Worm (Caenorhabditis elegans) whole organism, late embryonic: ENCODE results near the gene F35H10.6.

ENCODE experiments used
- T23F11.4 ChIP-seq: fragments of 200-800 bp; sonication (Bioruptor generic); optimal IDR thresholded peaks from 2 replicates; lab custom pipeline; 2018; ENCODE audit warnings: mild to moderate bottlenecking, missing genetic modification characterization, missing compliant biosample characterization
- Y22D7AL.16 ChIP-seq: sonication (generic microtip); optimal IDR thresholded peaks from 2 replicates; lab custom pipeline; 2016; ENCODE audit warnings: missing genetic modification characterization, missing compliant biosample characterization
- ceh-14 ChIP-seq: sonication (generic microtip); optimal IDR thresholded peaks from 2 replicates; lab custom pipeline; 2016; ENCODE audit warnings: missing genotype, missing genetic modification characterization, missing compliant biosample characterization
- ceh-34 ChIP-seq: sonication (generic microtip); optimal IDR thresholded peaks from 2 replicates; lab custom pipeline; 2016; ENCODE audit warnings: mild to moderate bottlenecking, missing genetic modification characterization, missing compliant biosample characterization
- madf-2 ChIP-seq: sonication (generic microtip); optimal IDR thresholded peaks from 2 replicates; lab custom pipeline; 2017; ENCODE audit warnings: missing genetic modification characterization, missing compliant biosample characterization
- odd-2 ChIP-seq: sonication (generic microtip); optimal IDR thresholded peaks from 2 replicates; lab custom pipeline; 2017; ENCODE audit warnings: antibody characterized with exemption, mild to moderate bottlenecking, missing genetic modification characterization, missing compliant biosample characterization
- pax-1 ChIP-seq: fragments of 150-350 bp; optimal IDR thresholded peaks from 2 replicates; lab custom pipeline; 2014; ENCODE audit warnings: missing biosample characterization, missing genetic modification characterization
- pha-4 ChIP-seq: fragments of 150-350 bp; optimal IDR thresholded peaks from 2 replicates; lab custom pipeline; 2018; ENCODE audit warnings: missing biosample characterization, missing genetic modification reagents, missing genetic modification characterization
- sox-2 ChIP-seq: fragments of 200-800 bp; sonication (Bioruptor generic); IDR thresholded peaks from 2 replicates; pipeline ENCODE4 v1.3.6; 2022; ENCODE audit warnings: missing genetic modification reagents, missing genetic modification characterization, missing compliant biosample characterization
- tbx-2 ChIP-seq: sonication (generic microtip); optimal IDR thresholded peaks from 2 replicates; lab custom pipeline; 2016; ENCODE audit warnings: missing genetic modification characterization, missing compliant biosample characterization
- unc-55 ChIP-seq: sonication (generic microtip); optimal IDR thresholded peaks from 2 replicates; lab custom pipeline; 2017; ENCODE audit warnings: missing biosample characterization, missing genetic modification reagents, missing genetic modification characterization

ce11 chrIV:8333034-8333433 lies 33.3 kb downstream of the F35H10.6 start:
- TF ChIP-seq unc-55: no peak
- no peak for TF ChIP-seq Y22D7AL.16 (tag; lab: Kevin White, UChicago)
- no peak for TF ChIP-seq madf-2 (tag; lab: Kevin White, UChicago)
- no peak for TF ChIP-seq sox-2 (GFP tag; lab: Robert Waterston, UW)
- no peak for TF ChIP-seq pha-4 (tag; lab: Kevin White, UChicago)
- TF ChIP-seq odd-2 (tag; lab: Kevin White, UChicago): no peak
- no peak for TF ChIP-seq pax-1
- TF ChIP-seq ceh-14 (tag; lab: Kevin White, UChicago): no peak
- no peak for TF ChIP-seq T23F11.4 (GFP tag; lab: Kevin White, UChicago)
- TF ChIP-seq tbx-2 (tag; lab: Kevin White, UChicago): no peak
- TF ChIP-seq ceh-34 (tag; lab: Kevin White, UChicago): no peak
